Worm (Caenorhabditis elegans) whole organism, mixed stage, embryonic: ENCODE data around the gene unc-78.

Experiments
- M03D4.4 ChIP-seq: sonication (generic microtip); optimal IDR thresholded peaks from 2 replicates; lab custom pipeline; 2017; ENCODE audit warnings: mild to moderate bottlenecking, missing genetic modification characterization, missing compliant biosample characterization
- bed-3 ChIP-seq: fragments of 200-800 bp; sonication (Bioruptor generic); optimal IDR thresholded peaks from 3 replicates; lab custom pipeline; 2018; ENCODE audit warnings: mild to moderate bottlenecking, missing genetic modification characterization, moderate library complexity, missing compliant biosample characterization
- ceh-39 ChIP-seq: fragments of 150-350 bp; optimal IDR thresholded peaks from 2 replicates; lab custom pipeline; 2014; ENCODE audit warnings: missing biosample characterization, missing genetic modification characterization
- ceh-43 ChIP-seq: fragments of 200-800 bp; sonication (Bioruptor generic); optimal IDR thresholded peaks from 2 replicates; lab custom pipeline; 2018; ENCODE audit warnings: mild to moderate bottlenecking, missing genetic modification characterization, moderate library complexity, missing compliant biosample characterization
- ces-1 ChIP-seq: fragments of 150-350 bp; optimal IDR thresholded peaks from 2 replicates; lab custom pipeline; 2014; ENCODE audit warnings: missing biosample characterization, missing genetic modification reagents, missing genetic modification characterization
- cnd-1 ChIP-seq: fragments of 200-800 bp; sonication (Bioruptor generic); optimal IDR thresholded peaks from 2 replicates; lab custom pipeline; 2018; ENCODE audit warnings: mild to moderate bottlenecking, missing genetic modification characterization, missing compliant biosample characterization
- elt-1 ChIP-seq: sonication (generic microtip); optimal IDR thresholded peaks from 2 replicates; lab custom pipeline; 2017; ENCODE audit warnings: missing genetic modification characterization, mild to moderate bottlenecking, missing compliant biosample characterization, antibody characterized with exemption, moderate library complexity, borderline replicate concordance; ENCODE audit not compliant: insufficient read depth
- elt-3 ChIP-seq: fragments of 150-350 bp; optimal IDR thresholded peaks from 2 replicates; lab custom pipeline; 2014; ENCODE audit warnings: missing biosample characterization, missing genetic modification characterization
- ham-2 ChIP-seq: fragments of 200-800 bp; sonication (Bioruptor generic); optimal IDR thresholded peaks from 2 replicates; lab custom pipeline; 2018; ENCODE audit warnings: mild to moderate bottlenecking, missing genetic modification characterization, missing compliant biosample characterization
- hlh-1 ChIP-seq: fragments of 150-350 bp; optimal IDR thresholded peaks from 2 replicates; lab custom pipeline; 2014; ENCODE audit warnings: missing biosample characterization, missing genetic modification reagents, missing genetic modification characterization
- lin-13 ChIP-seq: fragments of 150-350 bp; optimal IDR thresholded peaks from 2 replicates; lab custom pipeline; 2014; ENCODE audit warnings: missing biosample characterization, missing genetic modification characterization
- lsy-2 ChIP-seq: fragments of 150-350 bp; optimal IDR thresholded peaks from 2 replicates; lab custom pipeline; 2014; ENCODE audit warnings: missing biosample characterization, missing genetic modification characterization
- mab-5 ChIP-seq: fragments of 150-350 bp; optimal IDR thresholded peaks from 2 replicates; lab custom pipeline; 2014; ENCODE audit warnings: missing biosample characterization, missing genetic modification characterization
- mep-1 ChIP-seq: fragments of 150-350 bp; optimal IDR thresholded peaks from 2 replicates; lab custom pipeline; 2017; ENCODE audit warnings: missing biosample characterization, missing genetic modification reagents, missing genetic modification characterization, inconsistent platforms
- nhr-12 ChIP-seq: fragments of 150-350 bp; optimal IDR thresholded peaks from 2 replicates; lab custom pipeline; 2014; ENCODE audit warnings: missing biosample characterization, missing genetic modification characterization
- nhr-2 ChIP-seq: fragments of 150-350 bp; optimal IDR thresholded peaks from 2 replicates; lab custom pipeline; 2014; ENCODE audit warnings: missing biosample characterization, missing genetic modification characterization
- nhr-237 ChIP-seq: fragments of 150-350 bp; optimal IDR thresholded peaks from 2 replicates; lab custom pipeline; 2014; ENCODE audit warnings: missing biosample characterization, missing genetic modification characterization
- nhr-28 ChIP-seq: fragments of 150-350 bp; optimal IDR thresholded peaks from 2 replicates; lab custom pipeline; 2014; ENCODE audit warnings: missing biosample characterization, missing genetic modification characterization
- nhr-76 ChIP-seq: sonication (generic microtip); optimal IDR thresholded peaks from 2 replicates; lab custom pipeline; 2017; ENCODE audit warnings: missing biosample characterization, missing genetic modification characterization
- pha-4 ChIP-seq: fragments of 150-350 bp; optimal IDR thresholded peaks from 2 replicates; lab custom pipeline; 2018; ENCODE audit warnings: missing biosample characterization, missing genetic modification reagents, missing genetic modification characterization
- sem-2 ChIP-seq: fragments of 200-800 bp; sonication (Bioruptor generic); optimal IDR thresholded peaks from 2 replicates; lab custom pipeline; 2018; ENCODE audit warnings: mild to moderate bottlenecking, missing genetic modification characterization, missing compliant biosample characterization
- snpc-4 ChIP-seq: fragments of 150-350 bp; optimal IDR thresholded peaks from 2 replicates; lab custom pipeline; 2014; ENCODE audit warnings: missing biosample characterization, missing genetic modification characterization
- sptf-1 ChIP-seq: sonication (generic microtip); optimal IDR thresholded peaks from 2 replicates; lab custom pipeline; 2017; ENCODE audit warnings: mild to moderate bottlenecking, missing genetic modification characterization, moderate library complexity, missing compliant biosample characterization
- tbx-8 ChIP-seq: fragments of 200-800 bp; sonication (Bioruptor generic); optimal IDR thresholded peaks from 2 replicates; lab custom pipeline; 2018; ENCODE audit warnings: mild to moderate bottlenecking, missing genetic modification characterization, moderate library complexity, missing compliant biosample characterization
- unc-120 ChIP-seq: sonication (generic microtip); optimal IDR thresholded peaks from 2 replicates; lab custom pipeline; 2017; ENCODE audit warnings: missing genetic modification characterization, missing compliant biosample characterization; ENCODE audit not compliant: poor library complexity, severe bottlenecking
- unc-39 ChIP-seq: fragments of 150-350 bp; optimal IDR thresholded peaks from 2 replicates; lab custom pipeline; 2014; ENCODE audit warnings: missing biosample characterization, missing genetic modification characterization
- unc-62 ChIP-seq: fragments of 150-350 bp; optimal IDR thresholded peaks from 2 replicates; lab custom pipeline; 2014; ENCODE audit warnings: missing biosample characterization, missing genetic modification reagents, missing genetic modification characterization
- zip-8 ChIP-seq: fragments of 150-350 bp; optimal IDR thresholded peaks from 2 replicates; lab custom pipeline; 2014; ENCODE audit warnings: missing biosample characterization, missing genetic modification characterization
- ztf-11 ChIP-seq: fragments of 150-350 bp; optimal IDR thresholded peaks from 2 replicates; lab custom pipeline; 2014; ENCODE audit warnings: missing biosample characterization, missing genetic modification characterization

Gene unc-78

ce11 chrX:3443526-3443925, 32.1 kb upstream of the unc-78 start, which contains the start of gene ZK813.2:
ZK813.2 (plus strand) TSS chrX:3443826.
- TF ChIP-seq elt-1 (tag; lab: Kevin White, UChicago) (no peak), nhr-2 (tag; lab: Kevin White, UChicago) (no peak)

- TF ChIP-seq zip-8 (no peak), nhr-76 (tag; lab: Kevin White, UChicago) (no peak), mab-5 (tag; lab: Kevin White, UChicago) (no peak), unc-39 (no peak), nhr-28 (no peak), unc-120 (tag; lab: Kevin White, UChicago) (no peak), M03D4.4 (tag; lab: Kevin White, UChicago) (no peak), ceh-39 (no peak), snpc-4 (tag; lab: Kevin White, UChicago) (no peak), cnd-1 (tag; lab: Kevin White, UChicago) (no peak), mep-1 (tag; lab: Kevin White, UChicago) (no peak), ceh-43 (no peak), lsy-2 (tag; lab: Kevin White, UChicago) (no peak), elt-1 (tag; lab: Kevin White, UChicago) (no peak), nhr-2 (tag; lab: Kevin White, UChicago) (no peak)
Measured at ce11 chrX:3441539-3441938, 30.1 kb upstream of the unc-78 start, which contains the start of gene ZK813.3. ZK813.3 (plus strand) TSS chrX:3441839.

- no peak for TF ChIP-seq M03D4.4 (tag; lab: Kevin White, UChicago)
- no peak for TF ChIP-seq elt-1 (tag; lab: Kevin White, UChicago)
- TF ChIP-seq sptf-1: no peak
- TF ChIP-seq unc-62 (GFP tag; lab: Kevin White, UChicago): peak; percentile 39
- TF ChIP-seq zip-8: no peak
- TF ChIP-seq elt-3 (tag; lab: Kevin White, UChicago): no peak
- TF ChIP-seq, all 35 proteins: peak for 1
Measured at ce11 chrX:3440308-3440707, 28.9 kb upstream of the unc-78 start.

- TF ChIP-seq hlh-1 (tag; lab: Kevin White, UChicago) (peak; percentile 63), cnd-1 (tag; lab: Kevin White, UChicago) (no peak)
Measured at ce11 chrX:3439823-3440222, 28.4 kb upstream of the unc-78 start.

- TF ChIP-seq unc-39: no peak
- no peak for TF ChIP-seq nhr-237 (tag; lab: Kevin White, UChicago)
- TF ChIP-seq tbx-8: no peak
- TF ChIP-seq ztf-11 (tag; lab: Kevin White, UChicago): no peak
- no peak for TF ChIP-seq nhr-76 (tag; lab: Kevin White, UChicago)
- TF ChIP-seq ceh-43: no peak
- TF ChIP-seq snpc-4 (tag; lab: Kevin White, UChicago): no peak
- no peak for TF ChIP-seq elt-3 (tag; lab: Kevin White, UChicago)
- no peak for TF ChIP-seq mep-1 (tag; lab: Kevin White, UChicago)
- no peak for TF ChIP-seq lsy-2 (tag; lab: Kevin White, UChicago)
- TF ChIP-seq mab-5 (tag; lab: Kevin White, UChicago): no peak
- no peak for TF ChIP-seq sem-2 (GFP tag; lab: Kevin White, UChicago)
- no peak for TF ChIP-seq unc-120 (tag; lab: Kevin White, UChicago)
Measured at ce11 chrX:3430020-3430419, 18.6 kb upstream of the unc-78 start, which contains the start of gene ZK813.4. ZK813.4 (minus strand) TSS chrX:3430120.

ce11 chrX:3429122-3429521, 17.7 kb upstream of the unc-78 start:
- TF ChIP-seq ces-1 (GFP tag; lab: Kevin White, UChicago): peak; percentile 53
- TF ChIP-seq ham-2 (GFP tag; lab: Kevin White, UChicago): no peak
- TF ChIP-seq hlh-1 (tag; lab: Kevin White, UChicago): no peak

- TF ChIP-seq ztf-11 (tag; lab: Kevin White, UChicago) (no peak), bed-3 (GFP tag; lab: Kevin White, UChicago) (no peak), lin-13 (tag; lab: Kevin White, UChicago) (no peak), ceh-39 (no peak), tbx-8 (no peak), pha-4 (tag; lab: Kevin White, UChicago) (no peak), unc-62 (GFP tag; lab: Kevin White, UChicago) (no peak), nhr-2 (tag; lab: Kevin White, UChicago) (no peak), nhr-12 (tag; lab: Kevin White, UChicago) (no peak), nhr-76 (tag; lab: Kevin White, UChicago) (no peak), M03D4.4 (tag; lab: Kevin White, UChicago) (no peak)
Measured at ce11 chrX:3424516-3424915, 13.1 kb upstream of the unc-78 start, which contains the start of gene ZK813.6. ZK813.6 (plus strand) TSS chrX:3424816.
